Worm (Caenorhabditis elegans) whole organism, L1 larva: ENCODE measurements around the gene D1044.4.
A peak's percentile ranks its signal among the peaks of the same experiment; 100 is the strongest.

Experiments used
- C16A3.4 ChIP-seq: fragments of 150-350 bp; optimal IDR thresholded peaks from 2 replicates; lab custom pipeline; 2014; ENCODE audit warnings: missing biosample characterization, missing genetic modification characterization
- Y116A8C.19 ChIP-seq: sonication (generic microtip); optimal IDR thresholded peaks from 2 replicates; lab custom pipeline; 2016; ENCODE audit warnings: missing compliant biosample characterization, missing genetic modification characterization, borderline replicate concordance
- alr-1 ChIP-seq: fragments of 200-800 bp; sonication (Bioruptor generic); optimal IDR thresholded peaks from 2 replicates; lab custom pipeline; 2018; ENCODE audit warnings: borderline replicate concordance, mild to moderate bottlenecking, missing genetic modification characterization, missing compliant biosample characterization
- aly-2 ChIP-seq: fragments of 150-350 bp; optimal IDR thresholded peaks from 2 replicates; lab custom pipeline; 2014; ENCODE audit warnings: missing biosample characterization, missing genetic modification characterization
- ama-1 ChIP-seq: fragments of 150-350 bp; optimal IDR thresholded peaks from 2 replicates; lab custom pipeline; 2014
- blmp-1 ChIP-seq: fragments of 150-350 bp; optimal IDR thresholded peaks from 2 replicates; lab custom pipeline; 2014; ENCODE audit warnings: missing biosample characterization, missing genetic modification characterization
- ceh-63 ChIP-seq: fragments of 200-800 bp; sonication (Bioruptor generic); optimal IDR thresholded peaks from 2 replicates; lab custom pipeline; 2018; ENCODE audit warnings: mild to moderate bottlenecking, missing genetic modification characterization, missing compliant biosample characterization
- ceh-8 ChIP-seq: fragments of 200-800 bp; sonication (Bioruptor generic); optimal IDR thresholded peaks from 2 replicates; lab custom pipeline; 2018; ENCODE audit warnings: mild to moderate bottlenecking, missing genetic modification characterization, moderate library complexity, missing compliant biosample characterization
- ceh-82 ChIP-seq, 3 experiments: fragments of 150-350 bp in 1 of 3; sonication (generic microtip) in 2 of 3; optimal IDR thresholded peaks; 2 replicates each; lab custom pipeline; 2014 to 2017; ENCODE audit warnings: missing biosample characterization in 3 of 3, missing genetic modification characterization in 3 of 3
- ceh-88 ChIP-seq: fragments of 200-800 bp; sonication (Bioruptor generic); IDR thresholded peaks from 2 replicates; pipeline ENCODE4 v1.3.6; 2022; ENCODE audit warnings: missing genetic modification characterization, missing compliant biosample characterization
- ces-1 ChIP-seq: fragments of 150-350 bp; optimal IDR thresholded peaks from 2 replicates; lab custom pipeline; 2014; ENCODE audit warnings: missing biosample characterization, missing genetic modification reagents, missing genetic modification characterization
- dsc-1 ChIP-seq: sonication (generic microtip); optimal IDR thresholded peaks from 2 replicates; lab custom pipeline; 2016; ENCODE audit warnings: mild to moderate bottlenecking, missing genetic modification characterization, missing compliant biosample characterization
- efl-1 ChIP-seq, 4 experiments: fragments of 150-350 bp; optimal IDR thresholded peaks in 3 of 4; peaks in 1 of 4; 1 replicate in 1 of 4; 2 replicates in 3 of 4; lab custom pipeline; 2014; ENCODE audit warnings: missing biosample characterization in 2 of 4, missing genetic modification characterization in 2 of 4, missing genetic modification reagents in 2 of 4
- efl-3 ChIP-seq: fragments of 200-800 bp; sonication (Bioruptor generic); optimal IDR thresholded peaks from 2 replicates; lab custom pipeline; 2018; ENCODE audit warnings: mild to moderate bottlenecking, missing genetic modification characterization, missing compliant biosample characterization
- egl-13 ChIP-seq: sonication (generic microtip); optimal IDR thresholded peaks from 2 replicates; lab custom pipeline; 2016; ENCODE audit warnings: missing genotype, missing genetic modification reagents, missing genetic modification characterization, missing compliant biosample characterization
- elt-2 ChIP-seq: sonication (generic microtip); optimal IDR thresholded peaks from 2 replicates; lab custom pipeline; 2016; ENCODE audit warnings: missing genetic modification characterization, mild to moderate bottlenecking, inconsistent platforms, missing compliant biosample characterization, missing genetic modification reagents
- elt-3 ChIP-seq, 6 experiments: fragments of 150-350 bp in 1 of 6; sonication (generic microtip); optimal IDR thresholded peaks; 2 replicates each; lab custom pipeline; 2017 to 2018; ENCODE audit warnings: missing biosample characterization in 6 of 6, missing genetic modification characterization in 6 of 6, inconsistent platforms in 1 of 6
- ets-5 ChIP-seq: fragments of 200-800 bp; sonication (Bioruptor generic); IDR thresholded peaks from 2 replicates; pipeline ENCODE4 v1.3.6; 2022; ENCODE audit warnings: missing genetic modification characterization, missing compliant biosample characterization
- fkh-10 ChIP-seq: sonication (generic microtip); optimal IDR thresholded peaks from 2 replicates; lab custom pipeline; 2017; ENCODE audit warnings: missing biosample characterization, missing genetic modification reagents, missing genetic modification characterization
- fos-1 ChIP-seq: fragments of 150-350 bp; optimal IDR thresholded peaks from 2 replicates; lab custom pipeline; 2014; ENCODE audit warnings: missing biosample characterization, missing genetic modification characterization
- irx-1 ChIP-seq: sonication (generic microtip); optimal IDR thresholded peaks from 2 replicates; lab custom pipeline; 2016; ENCODE audit warnings: missing genetic modification characterization, missing compliant biosample characterization
- isw-1 ChIP-seq: fragments of 200-800 bp; sonication (Bioruptor generic); IDR thresholded peaks from 2 replicates; pipeline ENCODE4 v1.3.6; 2022; ENCODE audit warnings: missing genetic modification characterization, missing compliant biosample characterization
- jun-1 ChIP-seq: fragments of 150-350 bp; optimal IDR thresholded peaks from 2 replicates; lab custom pipeline; 2014; ENCODE audit warnings: missing biosample characterization, missing genetic modification reagents, missing genetic modification characterization
- lin-14 ChIP-seq: fragments of 200-800 bp; sonication (Bioruptor generic); optimal IDR thresholded peaks from 2 replicates; lab custom pipeline; 2018; ENCODE audit warnings: mild to moderate bottlenecking, missing genetic modification characterization, moderate library complexity, missing compliant biosample characterization
- mab-9 ChIP-seq: fragments of 200-800 bp; sonication (Bioruptor generic); IDR thresholded peaks from 2 replicates; pipeline ENCODE4 v1.3.6; 2022; ENCODE audit warnings: missing genetic modification reagents, missing genetic modification characterization, missing compliant biosample characterization
- mdl-1 ChIP-seq, 2 experiments: fragments of 150-350 bp; optimal IDR thresholded peaks; 2 replicates each; lab custom pipeline; 2014 to 2017; ENCODE audit warnings: missing biosample characterization in 2 of 2, missing genetic modification characterization in 2 of 2, inconsistent platforms in 1 of 2
- mep-1 ChIP-seq: fragments of 150-350 bp; optimal IDR thresholded peaks from 2 replicates; lab custom pipeline; 2014; ENCODE audit warnings: missing biosample characterization, missing genetic modification characterization
- nhr-11 ChIP-seq: fragments of 150-350 bp; optimal IDR thresholded peaks from 2 replicates; lab custom pipeline; 2014; ENCODE audit warnings: missing biosample characterization, missing genetic modification characterization
- nhr-20 ChIP-seq: sonication (generic microtip); optimal IDR thresholded peaks from 2 replicates; lab custom pipeline; 2016; ENCODE audit warnings: mild to moderate bottlenecking, missing genetic modification characterization, missing compliant biosample characterization
- nhr-76 ChIP-seq: sonication (generic microtip); optimal IDR thresholded peaks from 2 replicates; lab custom pipeline; 2017; ENCODE audit warnings: missing biosample characterization, missing genetic modification characterization
- nhr-77 ChIP-seq: fragments of 150-350 bp; optimal IDR thresholded peaks from 2 replicates; lab custom pipeline; 2014; ENCODE audit warnings: missing biosample characterization, missing genetic modification characterization
- nhr-85 ChIP-seq: sonication (generic microtip); peaks from one replicate; lab custom pipeline; 2016; ENCODE audit warnings: missing genetic modification characterization, inconsistent platforms, missing compliant biosample characterization
- nhr-90 ChIP-seq: sonication (generic microtip); optimal IDR thresholded peaks from 2 replicates; lab custom pipeline; 2016; ENCODE audit warnings: mild to moderate bottlenecking, missing genetic modification characterization, missing compliant biosample characterization; ENCODE audit not compliant: poor library complexity
- pag-3 ChIP-seq: sonication (generic microtip); optimal IDR thresholded peaks from 2 replicates; lab custom pipeline; 2017; ENCODE audit warnings: missing genetic modification characterization, mild to moderate bottlenecking, missing compliant biosample characterization, antibody characterized with exemption, borderline replicate concordance; ENCODE audit not compliant: insufficient read depth
- pqm-1 ChIP-seq: sonication (generic microtip); optimal IDR thresholded peaks from 3 replicates; lab custom pipeline; 2017; ENCODE audit warnings: missing biosample characterization, missing genetic modification characterization
- rnt-1 ChIP-seq: sonication (generic microtip); optimal IDR thresholded peaks from 2 replicates; lab custom pipeline; 2016; ENCODE audit warnings: mild to moderate bottlenecking, missing genetic modification characterization, moderate library complexity, missing compliant biosample characterization
- skn-1 ChIP-seq: fragments of 150-350 bp; optimal IDR thresholded peaks from 2 replicates; lab custom pipeline; 2014; ENCODE audit warnings: missing biosample characterization, missing genetic modification characterization
- sup-37 ChIP-seq: fragments of 200-800 bp; sonication (Bioruptor generic); optimal IDR thresholded peaks from 2 replicates; lab custom pipeline; 2018; ENCODE audit warnings: mild to moderate bottlenecking, missing genetic modification characterization, missing compliant biosample characterization
- swsn-7 ChIP-seq: sonication (generic microtip); optimal IDR thresholded peaks from 2 replicates; lab custom pipeline; 2016; ENCODE audit warnings: missing genetic modification characterization, missing compliant biosample characterization
- tbx-2 ChIP-seq: sonication (generic microtip); optimal IDR thresholded peaks from 2 replicates; lab custom pipeline; 2016; ENCODE audit warnings: missing genetic modification characterization, missing compliant biosample characterization
- tlp-1 ChIP-seq: fragments of 150-350 bp; optimal IDR thresholded peaks from 2 replicates; lab custom pipeline; 2014; ENCODE audit warnings: missing biosample characterization, missing genetic modification characterization
- unc-86 ChIP-seq: sonication (generic microtip); optimal IDR thresholded peaks from 2 replicates; lab custom pipeline; 2016; ENCODE audit warnings: missing genetic modification characterization, missing compliant biosample characterization
- unc-98 ChIP-seq: fragments of 200-800 bp; sonication (Bioruptor generic); IDR thresholded peaks from 2 replicates; pipeline ENCODE4 v1.3.6; 2022; ENCODE audit warnings: missing genetic modification characterization, missing compliant biosample characterization
- vab-15 ChIP-seq: sonication (generic microtip); optimal IDR thresholded peaks from 2 replicates; lab custom pipeline; 2017; ENCODE audit warnings: missing genotype, mild to moderate bottlenecking, missing genetic modification characterization, missing compliant biosample characterization
- xbp-1 ChIP-seq: sonication (generic microtip); optimal IDR thresholded peaks from 2 replicates; lab custom pipeline; 2016; ENCODE audit warnings: missing genetic modification characterization, missing compliant biosample characterization
- zag-1 ChIP-seq: fragments of 150-350 bp; optimal IDR thresholded peaks from 2 replicates; lab custom pipeline; 2014; ENCODE audit warnings: missing biosample characterization, missing genetic modification characterization
- zip-4 ChIP-seq: fragments of 200-800 bp; sonication (Bioruptor generic); optimal IDR thresholded peaks from 2 replicates; lab custom pipeline; 2018; ENCODE audit warnings: mild to moderate bottlenecking, missing genetic modification characterization, moderate library complexity, missing compliant biosample characterization
- ztf-11 ChIP-seq, 2 experiments: sonication (generic microtip); optimal IDR thresholded peaks; 2 replicates each; lab custom pipeline; 2016 to 2017; ENCODE audit warnings: missing genetic modification characterization in 2 of 2, missing biosample characterization in 1 of 2, missing compliant biosample characterization in 1 of 2
- ztf-4 ChIP-seq: fragments of 150-350 bp; optimal IDR thresholded peaks from 2 replicates; lab custom pipeline; 2014; ENCODE audit warnings: missing biosample characterization, missing genetic modification characterization

D1044.4 gene

DNA sequence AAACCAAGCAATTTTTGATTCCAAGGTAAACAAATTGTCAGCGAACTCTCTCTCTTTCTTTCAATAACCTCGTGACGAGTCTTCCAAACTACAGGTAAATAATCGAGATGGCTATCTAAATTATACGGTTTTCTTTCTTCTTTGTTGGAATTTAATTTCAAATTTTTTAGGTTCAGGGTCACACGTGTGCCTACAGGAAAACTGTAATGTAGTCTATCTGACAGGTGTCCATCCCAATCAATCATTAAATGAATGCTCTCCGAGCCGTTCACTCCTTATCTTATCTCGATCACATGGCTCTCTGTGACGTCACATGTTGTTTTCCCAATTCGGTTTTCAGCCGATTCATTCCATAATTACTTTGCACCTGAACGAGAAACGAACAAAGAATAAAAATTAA is 31.3 kb upstream of the D1044.4 start (continued):
- no peak for TF ChIP-seq nhr-76 (tag; lab: Kevin White, UChicago)
- no peak for TF ChIP-seq mab-9 (GFP tag; lab: Robert Waterston, UW)
- no peak for TF ChIP-seq ceh-8 (GFP tag; lab: Kevin White, UChicago)
- no peak for TF ChIP-seq swsn-7
- TF ChIP-seq ama-1 (lab: Kevin White, UChicago) = no peak
- no peak for TF ChIP-seq pag-3 (tag; lab: Kevin White, UChicago)
- no peak for TF ChIP-seq mep-1
- no peak for TF ChIP-seq isw-1 (GFP tag; lab: Robert Waterston, UW)
- no peak for TF ChIP-seq efl-1 (optimal IDR thresholded peaks at IDR 0.05; lab: Kevin White, UChicago)
- TF ChIP-seq efl-1 (GFP tag; optimal IDR thresholded peaks at IDR 0.05 in 1 of 2; lab: Kevin White, UChicago) = peak in 1 of 2 experiments; percentile 84
- peak in 1 of 2 experiments; percentile 32 for TF ChIP-seq mdl-1 (tag; optimal IDR thresholded peaks at IDR 0.05; lab: Kevin White, UChicago)
- TF ChIP-seq Y116A8C.19 (tag; lab: Kevin White, UChicago) = no peak
- no peak for TF ChIP-seq nhr-77 (tag; lab: Kevin White, UChicago)
- TF ChIP-seq nhr-20 (tag; lab: Kevin White, UChicago) = peak; percentile 86
- TF ChIP-seq zag-1 = no peak
- TF ChIP-seq ceh-63 (GFP tag; lab: Kevin White, UChicago) = no peak
- peak; percentile 24 for TF ChIP-seq nhr-90 (tag; lab: Kevin White, UChicago)

DNA sequence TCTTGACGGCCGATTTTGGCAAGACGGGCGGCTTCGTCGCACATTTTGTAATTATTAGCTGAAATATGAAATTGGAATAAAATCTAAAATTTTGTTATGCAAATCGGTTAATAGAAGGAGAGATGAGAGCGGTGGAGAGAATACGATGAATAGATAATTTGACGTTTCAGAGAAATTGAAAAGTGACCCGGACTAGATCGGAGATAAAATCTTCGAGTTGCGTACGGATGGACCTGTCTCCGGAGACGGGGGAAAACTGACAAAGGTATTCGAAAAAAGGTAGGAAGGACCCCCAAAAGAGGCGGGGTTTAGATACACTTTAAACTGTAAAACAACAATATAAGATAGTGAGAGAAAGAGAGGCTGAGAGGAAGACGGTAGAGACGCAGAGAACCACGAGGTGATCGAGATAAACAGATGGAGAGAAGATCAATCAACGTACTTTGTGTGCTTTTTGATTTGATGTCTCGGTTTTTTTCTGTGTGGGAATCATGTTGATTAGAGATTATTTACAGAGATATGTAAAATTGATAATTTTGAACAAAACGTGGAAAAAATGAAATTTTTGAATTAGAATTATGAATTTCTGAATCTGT is 30.3 kb upstream of the D1044.4 start, which contains the start of gene F09F7.6:
F09F7.6 (minus strand) TSS at position 64 of the 596 bp plus-strand sequence.
- TF ChIP-seq ceh-82 (tag; optimal IDR thresholded peaks at IDR 0.05; lab: Kevin White, UChicago) (no peak), ces-1 (GFP tag; lab: Kevin White, UChicago) (no peak), xbp-1 (tag; lab: Kevin White, UChicago) (peak; percentile 27), jun-1 (no peak), alr-1 (tag; lab: Kevin White, UChicago) (no peak), ceh-88 (GFP tag; lab: Robert Waterston, UW) (no peak), nhr-85 (tag; lab: Kevin White, UChicago) (peak; percentile 98), elt-2 (tag; lab: Kevin White, UChicago) (peak; percentile 74), C16A3.4 (tag; lab: Kevin White, UChicago) (peak; percentile 74), tlp-1 (tag; lab: Kevin White, UChicago) (no peak), efl-3 (GFP tag; lab: Kevin White, UChicago) (no peak), isw-1 (GFP tag; lab: Robert Waterston, UW) (no peak), zip-4 (GFP tag; lab: Kevin White, UChicago) (no peak), fos-1 (no peak), unc-98 (GFP tag; lab: Robert Waterston, UW) (no peak), ztf-11 (tag; optimal IDR thresholded peaks at IDR 0.05; lab: Kevin White, UChicago) (no peak), lin-14 (GFP tag; lab: Kevin White, UChicago) (peak; percentile 89), vab-15 (tag; lab: Kevin White, UChicago) (peak; percentile 50), pqm-1 (tag; lab: Kevin White, UChicago) (no peak), rnt-1 (peak; percentile 76), nhr-20 (tag; lab: Kevin White, UChicago) (peak; percentile 97), ets-5 (GFP tag; lab: Robert Waterston, UW) (no peak), pag-3 (tag; lab: Kevin White, UChicago) (no peak), mab-9 (GFP tag; lab: Robert Waterston, UW) (no peak), egl-13 (no peak), ztf-4 (tag; lab: Kevin White, UChicago) (peak; percentile 51), unc-86 (tag; lab: Kevin White, UChicago) (no peak), fkh-10 (no peak), elt-3 (tag; optimal IDR thresholded peaks at IDR 0.05; lab: Kevin White, UChicago) (peak; percentile 35 to 93 (median 72)), aly-2 (no peak), skn-1 (tag; lab: Kevin White, UChicago) (no peak), ceh-8 (GFP tag; lab: Kevin White, UChicago) (no peak), irx-1 (tag; lab: Kevin White, UChicago) (peak; percentile 10), sup-37 (GFP tag; lab: Kevin White, UChicago) (no peak), Y116A8C.19 (tag; lab: Kevin White, UChicago) (no peak), blmp-1 (tag; lab: Kevin White, UChicago) (peak; percentile 44), mdl-1 (tag; optimal IDR thresholded peaks at IDR 0.05; lab: Kevin White, UChicago) (peak in 1 of 2 experiments; percentile 96), dsc-1 (tag; lab: Kevin White, UChicago) (peak; percentile 41), nhr-11 (tag; lab: Kevin White, UChicago) (no peak), tbx-2 (peak; percentile 81)
